Fruit fly (Drosophila melanogaster) whole organism, embryonic: ENCODE measurements around the gene CG9586.

Experiments
- Blimp-1 ChIP-seq: fragments of 200-800 bp; sonication (Bioruptor generic); optimal IDR thresholded peaks from 3 replicates; lab custom pipeline; 2018; ENCODE audit warnings: missing biosample characterization, missing genetic modification characterization, mild to moderate bottlenecking, moderate library complexity, missing genetic modification reagents
- CG10462 ChIP-seq: fragments of 200-800 bp; sonication (Bioruptor generic); optimal IDR thresholded peaks from 2 replicates; lab custom pipeline; 2016; ENCODE audit warnings: missing biosample characterization, missing genetic modification characterization
- CG10979 ChIP-seq: fragments of 200-800 bp; sonication (Bioruptor generic); optimal IDR thresholded peaks from 2 replicates; lab custom pipeline; 2018; ENCODE audit warnings: missing biosample characterization, mild to moderate bottlenecking, missing genetic modification characterization, moderate library complexity
- CG12219 ChIP-seq: fragments of 200-800 bp; sonication (Bioruptor generic); optimal IDR thresholded peaks from 3 replicates; lab custom pipeline; 2018; ENCODE audit warnings: missing biosample characterization, mild to moderate bottlenecking, missing genetic modification characterization
- CG1233 ChIP-seq: fragments of 200-800 bp; sonication (Bioruptor generic); optimal IDR thresholded peaks from 4 replicates; lab custom pipeline; 2018; ENCODE audit warnings: missing biosample characterization, mild to moderate bottlenecking, missing genetic modification characterization
- CG13624 ChIP-seq: fragments of 200-800 bp; sonication (Bioruptor generic); optimal IDR thresholded peaks from 2 replicates; lab custom pipeline; 2016; ENCODE audit warnings: missing biosample characterization, missing genetic modification characterization
- CG14441 ChIP-seq: fragments of 200-800 bp; sonication (Bioruptor generic); IDR thresholded peaks from 2 replicates; pipeline ENCODE4 v1.3.6; 2022; ENCODE audit warnings: missing biosample characterization, missing genetic modification characterization
- CG15514 ChIP-seq: fragments of 200-800 bp; sonication (Bioruptor generic); optimal IDR thresholded peaks from 3 replicates; lab custom pipeline; 2017; ENCODE audit warnings: missing biosample characterization, missing genetic modification characterization, mild to moderate bottlenecking, moderate library complexity, missing genetic modification reagents
- CG17359 ChIP-seq: fragments of 200-800 bp; sonication (Bioruptor generic); optimal IDR thresholded peaks from 3 replicates; lab custom pipeline; 2018; ENCODE audit warnings: missing biosample characterization, mild to moderate bottlenecking, missing genetic modification characterization, moderate library complexity
- CG17802 ChIP-seq: fragments of 200-800 bp; sonication (Bioruptor generic); optimal IDR thresholded peaks from 2 replicates; lab custom pipeline; 2018; ENCODE audit warnings: missing biosample characterization, mild to moderate bottlenecking, missing genetic modification characterization, moderate library complexity
- CG18011 ChIP-seq: fragments of 200-800 bp; sonication (Bioruptor generic); optimal IDR thresholded peaks from 2 replicates; lab custom pipeline; 2017; ENCODE audit warnings: missing biosample characterization, missing genetic modification characterization, mild to moderate bottlenecking, moderate library complexity, missing genotype
- CG2889 ChIP-seq: fragments of 200-800 bp; sonication (Bioruptor generic); IDR thresholded peaks from 3 replicates; pipeline ENCODE4 v1.3.6; 2022; ENCODE audit warnings: missing biosample characterization, missing genetic modification characterization
- CG33213 ChIP-seq: fragments of 200-800 bp; sonication (Bioruptor generic); optimal IDR thresholded peaks from 3 replicates; lab custom pipeline; 2016; ENCODE audit warnings: missing biosample characterization, missing genetic modification characterization
- CG33557 ChIP-seq: fragments of 200-800 bp; sonication (Bioruptor generic); optimal IDR thresholded peaks from 2 replicates; lab custom pipeline; 2019; ENCODE audit warnings: missing biosample characterization, mild to moderate bottlenecking, missing genetic modification characterization, moderate library complexity
- CG5953 ChIP-seq: fragments of 200-800 bp; sonication (Bioruptor generic); IDR thresholded peaks from 2 replicates; pipeline ENCODE4 v1.3.6; 2022; ENCODE audit warnings: missing biosample characterization, missing genetic modification characterization
- CG6254 ChIP-seq: fragments of 200-800 bp; sonication (Bioruptor generic); optimal IDR thresholded peaks from 3 replicates; lab custom pipeline; 2017; ENCODE audit warnings: mild to moderate bottlenecking, missing biosample characterization, missing genetic modification reagents, missing genetic modification characterization
- CG6654 ChIP-seq: fragments of 200-800 bp; sonication (Bioruptor generic); optimal IDR thresholded peaks from 2 replicates; lab custom pipeline; 2017; ENCODE audit warnings: missing biosample characterization, mild to moderate bottlenecking, missing genetic modification characterization
- CG8089 ChIP-seq: fragments of 200-800 bp; sonication (Bioruptor generic); optimal IDR thresholded peaks from 3 replicates; lab custom pipeline; 2016; ENCODE audit warnings: missing biosample characterization, missing genetic modification characterization
- CG9797 ChIP-seq: fragments of 200-800 bp; sonication (Bioruptor generic); optimal IDR thresholded peaks from 3 replicates; lab custom pipeline; 2018; ENCODE audit warnings: missing biosample characterization, mild to moderate bottlenecking, missing genetic modification characterization
- Chrac-16 ChIP-seq: fragments of 200-800 bp; sonication (Bioruptor generic); optimal IDR thresholded peaks from 3 replicates; lab custom pipeline; 2016; ENCODE audit warnings: missing biosample characterization, missing genetic modification characterization
- Dip3 ChIP-seq: fragments of 200-800 bp; sonication (Bioruptor generic); optimal IDR thresholded peaks from 3 replicates; lab custom pipeline; 2016; ENCODE audit warnings: missing biosample characterization, missing genetic modification characterization
- Drgx ChIP-seq: fragments of 200-800 bp; sonication (Bioruptor generic); IDR thresholded peaks from 2 replicates; pipeline ENCODE4 v1.3.6; 2022; ENCODE audit warnings: missing biosample characterization, missing genetic modification characterization
- ERR ChIP-seq: fragments of 200-800 bp; sonication (Bioruptor generic); optimal IDR thresholded peaks from 2 replicates; lab custom pipeline; 2016; ENCODE audit warnings: missing biosample characterization, missing genetic modification characterization
- Ets65A ChIP-seq: fragments of 200-800 bp; sonication (Bioruptor generic); peaks from one replicate; lab custom pipeline; 2016; ENCODE audit warnings: missing biosample characterization, missing genetic modification characterization
- HLHmδ ChIP-seq: fragments of 200-800 bp; sonication (Bioruptor generic); optimal IDR thresholded peaks from 2 replicates; lab custom pipeline; 2018; ENCODE audit warnings: missing biosample characterization, mild to moderate bottlenecking, missing genetic modification characterization, moderate library complexity
- Hmx ChIP-seq: fragments of 200-800 bp; sonication (Bioruptor generic); optimal IDR thresholded peaks from 2 replicates; lab custom pipeline; 2016; ENCODE audit warnings: missing biosample characterization, missing genetic modification characterization
- Jarid2 ChIP-seq: fragments of 200-800 bp; sonication (Bioruptor generic); optimal IDR thresholded peaks from 3 replicates; lab custom pipeline; 2017; ENCODE audit warnings: mild to moderate bottlenecking, missing biosample characterization, missing genetic modification reagents, missing genetic modification characterization
- Pdp1 ChIP-seq, 2 experiments: fragments of 200-800 bp; sonication (Bioruptor generic); optimal IDR thresholded peaks; 3 replicates each; lab custom pipeline; 2016; ENCODE audit warnings: missing biosample characterization in 2 of 2, missing genetic modification characterization in 2 of 2, mild to moderate bottlenecking in 1 of 2, moderate library complexity in 1 of 2
- ash1 ChIP-seq: fragments of 200-800 bp; sonication (Bioruptor generic); optimal IDR thresholded peaks from 2 replicates; lab custom pipeline; 2018; ENCODE audit warnings: missing biosample characterization, mild to moderate bottlenecking, missing genetic modification characterization
- bab2 ChIP-seq: fragments of 200-800 bp; sonication (Bioruptor generic); optimal IDR thresholded peaks from 2 replicates; lab custom pipeline; 2016; ENCODE audit warnings: missing biosample characterization, missing genetic modification characterization
- chn ChIP-seq: fragments of 200-800 bp; sonication (Bioruptor generic); optimal IDR thresholded peaks from 2 replicates; lab custom pipeline; 2016; ENCODE audit warnings: missing biosample characterization, missing genetic modification characterization
- dm ChIP-seq: fragments of 200-800 bp; sonication (Bioruptor generic); optimal IDR thresholded peaks from 3 replicates; lab custom pipeline; 2016; ENCODE audit warnings: missing biosample characterization, missing genetic modification characterization
- dmrt11E ChIP-seq: fragments of 200-800 bp; sonication (Bioruptor generic); optimal IDR thresholded peaks from 3 replicates; lab custom pipeline; 2018; ENCODE audit warnings: missing biosample characterization, mild to moderate bottlenecking, missing genetic modification characterization, moderate library complexity
- eve ChIP-seq, 2 experiments: fragments of >200 bp; optimal IDR thresholded peaks; 2 replicates each; lab custom pipeline; 2017; ENCODE audit warnings: missing biosample characterization in 2 of 2, missing genetic modification characterization in 2 of 2
- fd96Cb ChIP-seq: fragments of 200-800 bp; sonication (Bioruptor generic); optimal IDR thresholded peaks from 2 replicates; lab custom pipeline; 2018; ENCODE audit warnings: missing biosample characterization, mild to moderate bottlenecking, missing genetic modification characterization, moderate library complexity
- h ChIP-seq: fragments of >200 bp; optimal IDR thresholded peaks from 2 replicates; lab custom pipeline; 2017
- jumu ChIP-seq: fragments of 200-800 bp; sonication (Bioruptor generic); optimal IDR thresholded peaks from 3 replicates; lab custom pipeline; 2016; ENCODE audit warnings: missing biosample characterization, missing genetic modification characterization
- oc ChIP-seq: fragments of 200-800 bp; sonication (Bioruptor generic); optimal IDR thresholded peaks from 2 replicates; lab custom pipeline; 2018; ENCODE audit warnings: missing biosample characterization, mild to moderate bottlenecking, missing genetic modification characterization, moderate library complexity
- onecut ChIP-seq: fragments of 200-800 bp; sonication (Bioruptor generic); IDR thresholded peaks from 2 replicates; pipeline ENCODE4 v1.3.6; 2022; ENCODE audit warnings: missing biosample characterization, missing genetic modification characterization
- p53 ChIP-seq: fragments of 200-800 bp; sonication (Bioruptor generic); optimal IDR thresholded peaks from 2 replicates; lab custom pipeline; 2016; ENCODE audit warnings: missing biosample characterization, missing genetic modification characterization
- rib ChIP-seq: fragments of 200-800 bp; sonication (Bioruptor generic); IDR thresholded peaks from 2 replicates; pipeline ENCODE4 v1.3.6; 2022; ENCODE audit warnings: missing biosample characterization, missing genetic modification characterization
- schlank ChIP-seq: fragments of 200-800 bp; sonication (Bioruptor generic); optimal IDR thresholded peaks from 2 replicates; lab custom pipeline; 2018; ENCODE audit warnings: missing biosample characterization, mild to moderate bottlenecking, missing genetic modification characterization
- sens-2 ChIP-seq: fragments of 200-800 bp; sonication (Bioruptor generic); IDR thresholded peaks from 2 replicates; pipeline ENCODE4 v1.3.6; 2022; ENCODE audit warnings: missing biosample characterization, missing genetic modification characterization
- sim ChIP-seq: fragments of 200-800 bp; sonication (Bioruptor generic); IDR thresholded peaks from 2 replicates; pipeline ENCODE4 v1.3.6; 2022; ENCODE audit warnings: missing biosample characterization, missing genetic modification characterization
- sima ChIP-seq: fragments of 200-800 bp; sonication (Bioruptor generic); optimal IDR thresholded peaks from 2 replicates; lab custom pipeline; 2016; ENCODE audit warnings: missing biosample characterization, missing genetic modification characterization
- slou ChIP-seq: fragments of 200-800 bp; sonication (Bioruptor generic); optimal IDR thresholded peaks from 3 replicates; lab custom pipeline; 2016; ENCODE audit warnings: missing biosample characterization, missing genetic modification characterization
- tap ChIP-seq: fragments of 200-800 bp; optimal IDR thresholded peaks from 3 replicates; lab custom pipeline; 2019; ENCODE audit warnings: missing biosample characterization, mild to moderate bottlenecking, missing genetic modification characterization, moderate library complexity
- tna ChIP-seq: fragments of 200-800 bp; sonication (Bioruptor generic); IDR thresholded peaks from 2 replicates; pipeline ENCODE4 v1.3.6; 2022; ENCODE audit warnings: missing biosample characterization, missing genetic modification characterization; ENCODE audit not compliant: partially characterized antibody
- trem ChIP-seq: fragments of 200-800 bp; optimal IDR thresholded peaks from 3 replicates; lab custom pipeline; 2019; ENCODE audit warnings: missing biosample characterization, mild to moderate bottlenecking, missing genetic modification characterization, moderate library complexity
- trh ChIP-seq: fragments of 200-800 bp; sonication (Bioruptor generic); optimal IDR thresholded peaks from 2 replicates; lab custom pipeline; 2016; ENCODE audit warnings: missing biosample characterization, missing genetic modification characterization
- tx ChIP-seq: fragments of 200-800 bp; sonication (Bioruptor generic); optimal IDR thresholded peaks from 2 replicates; lab custom pipeline; 2016; ENCODE audit warnings: missing biosample characterization, missing genetic modification characterization
- unpg ChIP-seq: fragments of 200-800 bp; sonication (Bioruptor generic); optimal IDR thresholded peaks from 3 replicates; lab custom pipeline; 2018; ENCODE audit warnings: missing biosample characterization, mild to moderate bottlenecking, missing genetic modification characterization, moderate library complexity

The CG9586 gene

DNA sequence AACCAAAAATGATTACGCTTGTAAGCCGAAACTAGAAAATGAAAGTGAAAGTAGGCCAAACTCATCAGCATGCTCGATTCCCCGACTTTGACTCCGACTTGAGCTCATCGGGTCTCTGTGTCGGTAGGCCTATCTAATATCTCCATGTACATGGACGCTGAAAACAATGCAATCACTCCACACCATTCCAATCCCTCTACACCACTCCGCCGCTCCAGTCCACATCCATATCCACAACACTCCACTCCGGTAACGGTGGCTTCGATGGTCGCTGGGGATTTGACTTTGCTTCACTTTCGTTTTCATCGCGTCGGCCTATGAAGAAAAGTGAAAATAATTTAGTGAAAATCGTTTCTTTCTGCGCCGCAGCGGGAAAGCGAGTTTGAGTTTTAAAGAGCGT is 27.4 kb upstream of the CG9586 start (continued):
- TF ChIP-seq Dip3: no peak
- TF ChIP-seq trem: peak; percentile 19
- peak; percentile 77 for TF ChIP-seq HLHmδ
- TF ChIP-seq slou: no peak
- TF ChIP-seq Blimp-1: peak; percentile 100
- TF ChIP-seq Chrac-16 (GFP tag; lab: Kevin White, UChicago): no peak
- TF ChIP-seq CG17802 (tag; lab: Kevin White, UChicago): no peak
- no peak for TF ChIP-seq CG12219 (GFP tag; lab: Kevin White, UChicago)
- peak; percentile 8 for TF ChIP-seq CG10979 (tag; lab: Kevin White, UChicago)
- TF ChIP-seq eve (GFP tag; optimal IDR thresholded peaks at IDR 0.05; lab: Kevin White, UChicago): no peak
- no peak for TF ChIP-seq sens-2
- TF ChIP-seq Jarid2 (GFP tag; lab: Kevin White, UChicago): no peak
- TF ChIP-seq h (lab: Kevin White, UChicago): no peak
- no peak for TF ChIP-seq sima
- no peak for TF ChIP-seq fd96Cb (tag; lab: Kevin White, UChicago)
- TF ChIP-seq CG33557 (GFP tag; lab: Kevin White, UChicago): peak; percentile 85
- no peak for TF ChIP-seq CG1233 (GFP tag; lab: Kevin White, UChicago)
- TF ChIP-seq tap: peak; percentile 0
- TF ChIP-seq CG6654: no peak
- no peak for TF ChIP-seq CG10462
- TF ChIP-seq oc (tag; lab: Kevin White, UChicago): peak; percentile 85
- no peak for TF ChIP-seq ash1 (GFP tag; lab: Kevin White, UChicago)
- no peak for TF ChIP-seq CG9797 (GFP tag; lab: Kevin White, UChicago)
- no peak for TF ChIP-seq CG5953 (GFP tag; lab: Robert Waterston, UW)
- TF ChIP-seq chn (GFP tag; lab: Kevin White, UChicago): no peak
- no peak for TF ChIP-seq dm (GFP tag; lab: Kevin White, UChicago)
- TF ChIP-seq tna (GFP tag; lab: Robert Waterston, UW): no peak
- TF ChIP-seq Ets65A: no peak
- TF ChIP-seq CG18011 (GFP tag; lab: Kevin White, UChicago): no peak
- no peak for TF ChIP-seq schlank (tag; lab: Kevin White, UChicago)
- peak; percentile 1 for TF ChIP-seq unpg (GFP tag; lab: Kevin White, UChicago)
- TF ChIP-seq CG2889: 0 out of 3 replicates have a peak, but pooled peaks have one; percentile 14
- no peak for TF ChIP-seq Hmx (GFP tag; lab: Kevin White, UChicago)
- no peak for TF ChIP-seq onecut
- TF ChIP-seq Drgx (GFP tag; lab: Robert Waterston, UW): no peak
- peak; percentile 22 for TF ChIP-seq dmrt11E
- no peak for TF ChIP-seq CG8089
- TF ChIP-seq sim: no peak
- TF ChIP-seq CG17359: no peak
- TF ChIP-seq ERR (GFP tag; lab: Kevin White, UChicago): no peak
- TF ChIP-seq CG13624: no peak
- TF ChIP-seq CG14441 (GFP tag; lab: Robert Waterston, UW): no peak
- TF ChIP-seq Pdp1 (GFP tag; optimal IDR thresholded peaks at IDR 0.05; lab: Kevin White, UChicago): no peak
- no peak for TF ChIP-seq bab2
- peak; percentile 53 for TF ChIP-seq CG6254
- TF ChIP-seq jumu (GFP tag; lab: Kevin White, UChicago): no peak
- TF ChIP-seq tx (GFP tag; lab: Kevin White, UChicago): no peak
- TF ChIP-seq p53 (GFP tag; lab: Kevin White, UChicago): no peak
- no peak for TF ChIP-seq CG15514 (GFP tag; lab: Kevin White, UChicago)
- TF ChIP-seq trh: no peak
- TF ChIP-seq rib (GFP tag; lab: Robert Waterston, UW): no peak
- TF ChIP-seq CG33213 (GFP tag; lab: Kevin White, UChicago): no peak
